Worm (Caenorhabditis elegans): ENCODE results near the gene T09F3.7.

T09F3.7 gene

DNA sequence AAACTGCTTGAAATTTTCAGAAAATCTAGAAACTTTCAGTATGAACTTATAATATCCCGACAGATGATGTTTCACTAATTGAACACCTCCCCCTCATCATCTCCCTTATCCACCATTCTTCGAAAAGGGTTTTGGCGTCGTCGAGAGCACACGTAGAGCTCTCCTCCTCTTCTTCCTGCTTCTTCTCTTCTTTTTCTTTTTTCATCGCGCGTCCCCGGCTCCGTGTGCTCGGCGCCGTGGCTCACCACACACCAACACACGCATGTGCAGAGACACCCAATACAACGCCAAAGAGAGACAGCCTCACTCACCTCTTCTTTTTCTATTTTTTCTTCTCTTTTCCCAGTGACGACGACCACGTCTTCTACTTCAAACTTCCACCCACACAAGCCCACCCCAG is 11.4 kb upstream of the T09F3.7 start:
- TF ChIP-seq C34F6.9 (tag; optimal IDR thresholded peaks at IDR 0.05) (peak; percentile 28), ceh-82 (tag; optimal IDR thresholded peaks at IDR 0.05) (no peak), blmp-1 (tag; optimal IDR thresholded peaks at IDR 0.05; ENCODE audit: insufficient read depth) (no peak), unc-55 (GFP tag; optimal IDR thresholded peaks at IDR 0.05) (peak; percentile 27)

DNA sequence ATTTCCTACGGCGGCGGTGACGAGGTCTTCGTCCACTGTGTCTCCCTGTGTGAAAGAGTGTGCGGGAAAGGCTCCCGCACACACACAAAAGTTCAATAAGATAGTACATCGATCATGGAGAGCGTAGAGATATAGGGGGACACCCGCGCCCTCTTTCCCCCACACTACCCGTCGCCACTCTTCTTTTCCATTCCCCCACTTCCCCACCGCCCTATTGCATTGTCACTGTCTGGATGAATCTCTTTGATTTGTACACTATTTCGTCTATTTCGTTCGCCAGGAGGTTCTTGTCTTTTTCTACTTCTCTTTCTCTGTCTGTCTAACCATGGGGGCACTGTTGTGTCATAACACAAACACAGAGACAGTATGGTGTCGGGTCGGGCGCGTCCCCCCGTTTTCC is 8.7 kb upstream of the T09F3.7 start:
- TF ChIP-seq lin-13 (GFP tag; optimal IDR thresholded peaks at IDR 0.05) (no peak), gmeb-1 (tag; optimal IDR thresholded peaks at IDR 0.05) (peak; percentile 49), nhr-23 (tag; optimal IDR thresholded peaks at IDR 0.05) (no peak), elt-3 (tag; optimal IDR thresholded peaks at IDR 0.05) (no peak), unc-55 (GFP tag; optimal IDR thresholded peaks at IDR 0.05) (no peak), peb-1 (tag; optimal IDR thresholded peaks at IDR 0.05) (no peak), nhr-237 (tag; optimal IDR thresholded peaks at IDR 0.05) (no peak), unc-62 (GFP tag; optimal IDR thresholded peaks at IDR 0.05) (no peak), ceh-16 (tag; optimal IDR thresholded peaks at IDR 0.05) (peak; percentile 47), elt-1 (tag; optimal IDR thresholded peaks at IDR 0.05) (no peak), ZK546.5 (tag; optimal IDR thresholded peaks at IDR 0.05) (no peak), nhr-25 (tag; optimal IDR thresholded peaks at IDR 0.05) (peak; percentile 81), mdl-1 (tag; optimal IDR thresholded peaks at IDR 0.05) (no peak), nhr-77 (tag; optimal IDR thresholded peaks at IDR 0.05) (no peak), nhr-11 (tag; optimal IDR thresholded peaks at IDR 0.05) (no peak), mbf-1 (tag; optimal IDR thresholded peaks at IDR 0.05) (no peak), egl-27 (tag; optimal IDR thresholded peaks at IDR 0.05) (no peak), unc-39 (tag; optimal IDR thresholded peaks at IDR 0.05) (no peak), snpc-4 (tag; optimal IDR thresholded peaks at IDR 0.05) (no peak), ztf-1 (GFP tag; conservative IDR thresholded peaks at IDR 0.05) (no peak), blmp-1 (tag; optimal IDR thresholded peaks at IDR 0.05; ENCODE audit: insufficient read depth) (peak; percentile 40), sma-9 (GFP tag; optimal IDR thresholded peaks at IDR 0.05) (peak; percentile 74), sma-9 (tag; optimal IDR thresholded peaks at IDR 0.05) (no peak), nhr-6 (tag; optimal IDR thresholded peaks at IDR 0.05) (no peak), ceh-82 (tag; optimal IDR thresholded peaks at IDR 0.05) (no peak), fos-1 (tag; optimal IDR thresholded peaks at IDR 0.05) (peak; percentile 53), lsy-2 (tag; optimal IDR thresholded peaks at IDR 0.05) (peak in 1 of 2 experiments; percentile 50), sem-4 (tag; optimal IDR thresholded peaks at IDR 0.05) (peak; percentile 76), skn-1 (tag; optimal IDR thresholded peaks at IDR 0.05) (no peak), ztf-4 (tag; optimal IDR thresholded peaks at IDR 0.05) (peak; percentile 12), Y55F3AM.14 (GFP tag; optimal IDR thresholded peaks at IDR 0.05) (no peak), nhr-10 (tag; optimal IDR thresholded peaks at IDR 0.05) (no peak), lin-11 (tag; optimal IDR thresholded peaks at IDR 0.05) (no peak), dmd-4 (tag; optimal IDR thresholded peaks at IDR 0.05) (no peak), ztf-11 (tag; optimal IDR thresholded peaks at IDR 0.05) (no peak), aly-2 (tag; optimal IDR thresholded peaks at IDR 0.05) (no peak), sma-3 (GFP tag; optimal IDR thresholded peaks at IDR 0.05) (peak; percentile 35), F13H6.1 (tag; optimal IDR thresholded peaks at IDR 0.05) (peak; percentile 83), ama-1 (optimal IDR thresholded peaks at IDR 0.05) (no peak), alr-1 (tag; optimal IDR thresholded peaks at IDR 0.05) (no peak), R02D3.7 (tag; optimal IDR thresholded peaks at IDR 0.05) (no peak), C34F6.9 (tag; optimal IDR thresholded peaks at IDR 0.05) (peak; percentile 26), lin-39 (tag; optimal IDR thresholded peaks at IDR 0.05) (no peak), mab-5 (tag; optimal IDR thresholded peaks at IDR 0.05) (no peak), zag-1 (tag; optimal IDR thresholded peaks at IDR 0.05) (no peak), nhr-21 (tag; optimal IDR thresholded peaks at IDR 0.05) (peak; percentile 1), nhr-129 (tag; optimal IDR thresholded peaks at IDR 0.05) (peak; percentile 86), nhr-12 (tag; optimal IDR thresholded peaks at IDR 0.05) (no peak), crh-2 (tag; optimal IDR thresholded peaks at IDR 0.05) (peak; percentile 34)
